Fruit fly (Drosophila melanogaster) whole organism, wandering third instar larva: ENCODE measurements around the gene sinah.

ENCODE experiments used
- CrebA ChIP-seq: fragments of 200-800 bp; sonication (Bioruptor generic); optimal IDR thresholded peaks from 2 replicates; lab custom pipeline; 2016; ENCODE audit warnings: missing biosample characterization, mild to moderate bottlenecking, missing genetic modification characterization, borderline replicate concordance
- Jra ChIP-seq: sonication (Bioruptor generic); optimal IDR thresholded peaks from 2 replicates; lab custom pipeline; 2016; ENCODE audit warnings: missing biosample characterization, missing genetic modification characterization
- Vsx2 ChIP-seq: fragments of 200-300, 225-300 bp; sonication (Bioruptor generic); optimal IDR thresholded peaks from 2 replicates; lab custom pipeline; 2018; ENCODE audit warnings: missing biosample characterization, missing genetic modification characterization; ENCODE audit not compliant: partially characterized antibody
- dl ChIP-seq, 2 experiments: fragments of 175-275, 200-275 bp in 1 of 2; fragments of 200-275 bp in 1 of 2; sonication (Bioruptor generic); optimal IDR thresholded peaks; lab custom pipeline; 2018; ENCODE audit warnings: mild to moderate bottlenecking in 2 of 2, missing biosample characterization in 2 of 2, missing genetic modification characterization in 2 of 2, moderate library complexity in 2 of 2; ENCODE audit not compliant: partially characterized antibody in 2 of 2, insufficient read depth in 1 of 2

dm6 chr3L:16842087-16842567 is 16.8 kb upstream of the sinah start, which contains the start of gene TSG101:
- TF ChIP-seq CrebA: no peak
- TF ChIP-seq Vsx2 (GFP tag; lab: Kevin White, UChicago): no peak
- TF ChIP-seq dl (GFP tag; optimal IDR thresholded peaks at IDR 0.05; lab: Kevin White, UChicago; ENCODE audit: insufficient read depth in 1 of 2, partially characterized antibody in 2 of 2): no peak
- TF ChIP-seq Jra: no peak
